Fruit fly (Drosophila melanogaster) whole organism, wandering third instar larva: ENCODE data around the gene Hayan.

Experiments used
- CG9705 ChIP-seq: fragments of 200-800 bp; sonication (Bioruptor generic); optimal IDR thresholded peaks from 2 replicates; lab custom pipeline; 2018; ENCODE audit warnings: missing biosample characterization, mild to moderate bottlenecking, missing genetic modification characterization
- CrebA ChIP-seq: fragments of 200-800 bp; sonication (Bioruptor generic); optimal IDR thresholded peaks from 2 replicates; lab custom pipeline; 2016; ENCODE audit warnings: missing biosample characterization, mild to moderate bottlenecking, missing genetic modification characterization, borderline replicate concordance
- Dfd ChIP-seq: fragments of >200 bp; optimal IDR thresholded peaks from 2 replicates; lab custom pipeline; 2017; ENCODE audit warnings: missing biosample characterization, missing genetic modification characterization
- Dif ChIP-seq: fragments of 200-275, 200-300 bp; sonication (Bioruptor generic); optimal IDR thresholded peaks from 2 replicates; lab custom pipeline; 2018; ENCODE audit warnings: missing biosample characterization, missing genetic modification characterization; ENCODE audit not compliant: partially characterized antibody
- HLH106 ChIP-seq: fragments of 200-800 bp; optimal IDR thresholded peaks from 3 replicates; lab custom pipeline; 2019; ENCODE audit warnings: missing biosample characterization, mild to moderate bottlenecking, missing genetic modification characterization, moderate library complexity
- Hnf4 ChIP-seq: fragments of 200-800 bp; sonication (Bioruptor generic); optimal IDR thresholded peaks from 2 replicates; lab custom pipeline; 2016; ENCODE audit warnings: missing biosample characterization, mild to moderate bottlenecking, missing genetic modification characterization
- Hr78 ChIP-seq: fragments of >200 bp; optimal IDR thresholded peaks from 2 replicates; lab custom pipeline; 2017; ENCODE audit warnings: missing biosample characterization, missing genetic modification characterization
- Jra ChIP-seq: sonication (Bioruptor generic); optimal IDR thresholded peaks from 2 replicates; lab custom pipeline; 2016; ENCODE audit warnings: missing biosample characterization, missing genetic modification characterization
- Mio ChIP-seq: sonication (Bioruptor generic); optimal IDR thresholded peaks from 2 replicates; lab custom pipeline; 2016; ENCODE audit warnings: missing biosample characterization, missing genetic modification characterization
- Myc ChIP-seq: fragments of >200 bp; optimal IDR thresholded peaks from 2 replicates; lab custom pipeline; 2017
- Rel ChIP-seq, 2 experiments: fragments of 200-800 bp; sonication (Bioruptor generic) in 1 of 2; optimal IDR thresholded peaks; 2 replicates in 1 of 2; 3 replicates in 1 of 2; lab custom pipeline; 2016 to 2019; ENCODE audit warnings: mild to moderate bottlenecking in 2 of 2, missing biosample characterization in 2 of 2, missing genetic modification characterization in 2 of 2, moderate library complexity in 1 of 2
- Sp1 ChIP-seq: fragments of 200-800 bp; sonication (Bioruptor generic); optimal IDR thresholded peaks from 3 replicates; lab custom pipeline; 2019; ENCODE audit warnings: missing biosample characterization, mild to moderate bottlenecking, missing genetic modification characterization, moderate library complexity
- Vsx2 ChIP-seq: fragments of 200-300, 225-300 bp; sonication (Bioruptor generic); optimal IDR thresholded peaks from 2 replicates; lab custom pipeline; 2018; ENCODE audit warnings: missing biosample characterization, missing genetic modification characterization; ENCODE audit not compliant: partially characterized antibody
- dl ChIP-seq, 2 experiments: fragments of 175-275, 200-275 bp in 1 of 2; fragments of 200-275 bp in 1 of 2; sonication (Bioruptor generic); optimal IDR thresholded peaks; lab custom pipeline; 2018; ENCODE audit warnings: mild to moderate bottlenecking in 2 of 2, missing biosample characterization in 2 of 2, missing genetic modification characterization in 2 of 2, moderate library complexity in 2 of 2; ENCODE audit not compliant: partially characterized antibody in 2 of 2, insufficient read depth in 1 of 2
- dmrt93B ChIP-seq: fragments of 200-800 bp; sonication (Bioruptor generic); optimal IDR thresholded peaks from 2 replicates; lab custom pipeline; 2018; ENCODE audit warnings: missing biosample characterization, mild to moderate bottlenecking, missing genetic modification characterization
- ey ChIP-seq: fragments of 200-800 bp; sonication (Bioruptor generic); optimal IDR thresholded peaks from 2 replicates; lab custom pipeline; 2016; ENCODE audit warnings: missing biosample characterization, missing genetic modification characterization
- foxo ChIP-seq, 2 experiments: fragments of 200-800 bp; sonication (Bioruptor generic); optimal IDR thresholded peaks; 2 replicates in 1 of 2; 3 replicates in 1 of 2; lab custom pipeline; 2016 to 2017; ENCODE audit warnings: missing biosample characterization in 2 of 2, missing genetic modification characterization in 2 of 2
- fru ChIP-seq: fragments of 200-800 bp; sonication (Bioruptor generic); optimal IDR thresholded peaks from 3 replicates; lab custom pipeline; 2016; ENCODE audit warnings: missing biosample characterization, mild to moderate bottlenecking, missing genetic modification characterization
- h ChIP-seq: fragments of 200-800 bp; sonication (Bioruptor generic); optimal IDR thresholded peaks from 3 replicates; lab custom pipeline; 2016; ENCODE audit warnings: missing biosample characterization, mild to moderate bottlenecking, missing genetic modification characterization
- jim ChIP-seq: fragments of 175-275, 200-325 bp; sonication (Bioruptor generic); optimal IDR thresholded peaks from 2 replicates; lab custom pipeline; 2016; ENCODE audit warnings: missing biosample characterization, mild to moderate bottlenecking, missing genetic modification characterization
- pan ChIP-seq: fragments of >200 bp; optimal IDR thresholded peaks from 2 replicates; lab custom pipeline; 2017
- psq ChIP-seq: fragments of 200-800 bp; sonication (Bioruptor generic); optimal IDR thresholded peaks from 3 replicates; lab custom pipeline; 2017; ENCODE audit warnings: missing biosample characterization, mild to moderate bottlenecking, missing genetic modification characterization, moderate library complexity
- rgr ChIP-seq: fragments of 200-800 bp; sonication (Bioruptor generic); optimal IDR thresholded peaks from 3 replicates; lab custom pipeline; 2016; ENCODE audit warnings: missing biosample characterization, mild to moderate bottlenecking, missing genetic modification characterization
- sage ChIP-seq: fragments of 200-800 bp; sonication (Bioruptor generic); optimal IDR thresholded peaks from 2 replicates; lab custom pipeline; 2016; ENCODE audit warnings: missing biosample characterization, mild to moderate bottlenecking, missing genetic modification characterization

Gene Hayan

DNA sequence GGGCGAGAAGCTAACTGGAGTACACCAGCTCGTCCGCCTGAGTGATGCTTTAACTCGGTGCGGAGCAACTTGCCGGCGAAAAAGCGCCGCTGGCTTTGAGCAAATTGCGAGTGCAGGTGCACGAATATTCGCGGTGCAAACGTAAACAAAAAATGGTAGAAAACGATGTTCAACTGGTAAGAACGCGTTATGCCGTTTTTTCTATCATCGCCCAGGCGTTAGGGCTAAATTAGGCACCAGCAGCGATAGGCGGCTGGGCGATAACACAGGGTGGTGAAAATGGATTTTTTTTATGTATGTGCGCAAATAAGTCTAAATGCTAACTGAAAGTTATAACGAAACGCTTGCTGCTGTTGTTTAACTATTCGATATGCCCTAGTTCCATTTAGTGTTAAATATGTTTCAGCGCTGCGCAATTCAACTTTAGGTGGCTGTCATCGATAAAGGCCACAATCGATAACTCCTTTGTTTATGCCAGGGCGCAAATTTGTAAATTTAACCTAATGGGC is 16.2 kb upstream of the Hayan start, which contains the start of the genes Pgant7 and Xrcc2:
Gene Pgant7, minus strand, starts transcription at position 308 of the 509 bp plus-strand sequence.
Gene Xrcc2, plus strand, starts transcription at position 449 of the 509 bp plus-strand sequence.
- TF ChIP-seq Sp1 (GFP tag; lab: Kevin White, UChicago) (peak; percentile 1), Mio (GFP tag; lab: Kevin White, UChicago) (no peak), pan (lab: Kevin White, UChicago) (no peak), dmrt93B (no peak), ey (no peak), Myc (lab: Kevin White, UChicago) (peak; percentile 28), h (GFP tag; lab: Kevin White, UChicago) (no peak), Rel (GFP tag; optimal IDR thresholded peaks at IDR 0.05; lab: Kevin White, UChicago) (no peak), Rel (tag; optimal IDR thresholded peaks at IDR 0.05; lab: Kevin White, UChicago) (no peak), Dfd (no peak)

DNA sequence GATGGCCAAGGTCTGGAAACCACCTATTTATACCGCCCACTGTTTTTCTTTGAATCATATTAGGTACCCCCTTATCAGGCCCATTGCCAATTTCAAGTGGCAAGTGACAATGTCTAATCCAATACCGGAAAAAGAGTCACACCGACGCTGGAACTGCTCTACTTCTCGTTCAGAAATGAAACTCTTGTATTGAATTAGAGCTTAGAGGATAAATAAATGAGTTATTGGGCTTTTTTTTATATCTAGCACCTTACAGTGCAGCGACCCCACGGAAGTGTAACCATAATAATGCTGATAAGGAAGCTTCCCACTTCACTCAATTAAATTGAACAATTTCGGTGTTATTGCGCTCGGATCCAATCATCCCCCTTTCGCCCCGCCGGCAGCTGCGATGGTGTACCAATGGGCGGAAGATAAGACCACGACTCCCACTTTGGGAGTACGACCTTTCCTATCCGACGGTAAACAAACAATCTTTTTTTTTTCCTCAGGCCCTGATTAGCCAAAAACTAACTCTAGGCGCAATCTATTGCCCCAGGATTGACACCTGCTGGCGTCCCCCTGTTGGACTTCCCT is 10.7 kb upstream of the Hayan start, which contains the start of gene CG15043:
Gene CG15043, minus strand, starts transcription at position 4 of the 576 bp plus-strand sequence.
- TF ChIP-seq rgr (GFP tag; lab: Kevin White, UChicago) (peak; percentile 56), Rel (GFP tag; optimal IDR thresholded peaks at IDR 0.05; lab: Kevin White, UChicago) (no peak), Rel (tag; optimal IDR thresholded peaks at IDR 0.05; lab: Kevin White, UChicago) (no peak), ey (peak; percentile 57), foxo (GFP tag; optimal IDR thresholded peaks at IDR 0.05; lab: Kevin White, UChicago) (peak in 1 of 2 experiments; percentile 76), CrebA (GFP tag; lab: Kevin White, UChicago) (no peak), fru (GFP tag; lab: Kevin White, UChicago) (peak; percentile 69), CG9705 (GFP tag; lab: Kevin White, UChicago) (no peak), Myc (lab: Kevin White, UChicago) (no peak), Sp1 (GFP tag; lab: Kevin White, UChicago) (peak; percentile 12), psq (GFP tag; lab: Kevin White, UChicago) (no peak), sage (GFP tag; lab: Kevin White, UChicago) (no peak), h (GFP tag; lab: Kevin White, UChicago) (peak; percentile 76), HLH106 (peak; percentile 44), Mio (GFP tag; lab: Kevin White, UChicago) (no peak)

DNA sequence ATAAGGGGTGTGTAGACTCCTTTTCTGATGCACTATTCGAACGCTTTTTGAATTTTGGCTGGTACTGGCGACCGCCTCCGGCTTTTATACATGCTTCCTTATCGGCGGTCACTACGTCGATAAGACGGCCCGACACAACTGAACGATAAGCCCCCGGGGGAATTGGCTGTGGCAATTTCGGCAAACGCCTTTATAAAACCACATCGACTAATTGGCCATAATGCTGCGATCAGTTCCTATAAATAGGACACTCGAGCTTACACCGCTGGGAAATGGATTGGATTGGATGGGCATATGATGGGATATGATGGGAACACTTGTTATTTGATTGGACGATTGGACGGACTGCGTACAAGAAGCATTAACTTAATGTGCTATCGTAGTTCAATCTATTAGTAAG is 8.4 kb upstream of the Hayan start, which contains the start of gene CG15044:
Gene CG15044, minus strand, starts transcription at position 66 of the 400 bp plus-strand sequence.
- TF ChIP-seq jim: no peak
- no peak for TF ChIP-seq Rel (GFP tag; optimal IDR thresholded peaks at IDR 0.05; lab: Kevin White, UChicago)
- peak; percentile 8 for TF ChIP-seq Rel (tag; optimal IDR thresholded peaks at IDR 0.05; lab: Kevin White, UChicago)
- peak; percentile 63 for TF ChIP-seq Vsx2 (GFP tag; lab: Kevin White, UChicago)
- no peak for TF ChIP-seq Hr78

DNA sequence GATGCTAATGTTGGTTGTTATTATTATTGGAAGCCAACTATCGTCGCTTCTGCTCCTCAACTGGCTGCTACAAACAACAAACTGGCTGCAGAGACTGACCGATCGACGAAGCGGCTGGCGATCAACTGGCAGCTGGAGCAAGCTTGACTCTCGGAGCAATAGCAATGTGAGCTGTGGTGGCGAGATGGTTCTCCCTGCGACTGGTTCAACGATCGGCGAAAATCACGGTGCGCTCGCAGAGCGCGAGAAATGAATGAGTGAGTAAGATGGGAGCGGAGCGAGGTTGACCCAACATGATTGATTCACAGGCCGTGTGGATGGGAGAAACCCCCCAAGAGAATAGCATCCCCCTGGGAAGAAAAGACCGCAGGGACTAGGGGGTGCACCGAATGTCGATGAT is 5.9 kb upstream of the Hayan start, which contains the start of gene CG15046:
Gene CG15046, minus strand, starts transcription at position 112 of the 400 bp plus-strand sequence.
- TF ChIP-seq Rel (GFP tag; optimal IDR thresholded peaks at IDR 0.05; lab: Kevin White, UChicago) (no peak), Rel (tag; optimal IDR thresholded peaks at IDR 0.05; lab: Kevin White, UChicago) (peak; percentile 38), Sp1 (GFP tag; lab: Kevin White, UChicago) (no peak), Hnf4 (GFP tag; lab: Kevin White, UChicago) (no peak), dl (GFP tag; optimal IDR thresholded peaks at IDR 0.05; lab: Kevin White, UChicago; ENCODE audit: insufficient read depth in 1 of 2, partially characterized antibody in 2 of 2) (peak; percentile 72 to 73), Dif (GFP tag; lab: Kevin White, UChicago) (peak; percentile 61), Vsx2 (GFP tag; lab: Kevin White, UChicago) (peak; percentile 29), ey (no peak), Jra (GFP tag; lab: Kevin White, UChicago) (no peak)

DNA sequence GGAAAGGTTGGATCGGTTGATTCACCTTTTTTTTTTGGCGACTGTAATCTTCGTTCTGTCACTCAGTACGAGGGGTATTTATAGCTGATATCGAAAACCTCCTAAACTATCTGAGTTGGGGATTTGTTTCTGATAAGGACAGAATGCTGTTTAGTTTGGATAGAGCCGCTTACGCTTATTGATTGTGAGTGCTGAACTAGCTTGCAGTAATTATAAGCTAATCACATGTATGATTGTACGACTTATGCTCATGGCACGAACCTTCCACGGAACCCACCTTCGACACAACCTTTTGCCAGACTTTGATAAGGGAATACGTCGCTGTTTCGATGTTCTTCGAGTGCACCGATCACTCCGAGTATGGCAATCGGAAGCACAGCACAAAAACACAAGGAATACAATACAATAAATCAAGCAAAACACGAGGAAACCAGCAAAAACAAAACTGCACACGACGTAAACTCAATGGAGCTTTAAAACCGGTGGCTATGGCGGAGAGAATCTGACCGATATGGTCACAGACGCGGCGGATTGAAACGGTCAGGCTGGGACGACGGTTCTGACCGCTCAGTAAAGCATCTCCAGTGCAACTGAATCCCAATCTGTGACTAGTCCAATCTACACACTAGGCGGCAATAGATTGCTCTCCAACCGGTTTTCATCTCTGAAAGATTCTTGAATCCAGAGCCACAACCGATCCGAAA is 2.9 kb upstream of the Hayan start, which contains the start of gene psh:
Gene psh, minus strand, starts transcription at position 566 of the 704 bp plus-strand sequence.
- TF ChIP-seq foxo (GFP tag; optimal IDR thresholded peaks at IDR 0.05; lab: Kevin White, UChicago) (peak in 1 of 2 experiments; percentile 19), Rel (GFP tag; optimal IDR thresholded peaks at IDR 0.05; lab: Kevin White, UChicago) (no peak), Rel (tag; optimal IDR thresholded peaks at IDR 0.05; lab: Kevin White, UChicago) (no peak)
